Worm (Caenorhabditis elegans) whole organism, L4/young adult: ENCODE results near the gene lido-18.

Experiments used
- W03F9.2 ChIP-seq: fragments of 150-350 bp; optimal IDR thresholded peaks from 2 replicates; lab custom pipeline; 2014; ENCODE audit warnings: missing biosample characterization, missing genetic modification characterization
- dao-5 ChIP-seq: sonication (generic microtip); optimal IDR thresholded peaks from 2 replicates; lab custom pipeline; 2016; ENCODE audit warnings: missing genotype, missing genetic modification characterization, moderate library complexity, missing compliant biosample characterization
- him-1 ChIP-seq: sonication (generic microtip); optimal IDR thresholded peaks from 2 replicates; lab custom pipeline; 2016; ENCODE audit warnings: missing genotype, missing genetic modification reagents, missing genetic modification characterization, missing compliant biosample characterization

ce11 chrIII:7643902-7644641 lies 18.0 kb upstream of the lido-18 start:
- TF ChIP-seq him-1 (no peak), dao-5 (tag; lab: Kevin White, UChicago) (no peak), W03F9.2 (tag; lab: Kevin White, UChicago) (peak; percentile 18)
